Worm (Caenorhabditis elegans) whole organism, L4 larva: ENCODE data around the gene sptl-3.

ENCODE experiments used
- D1046.2 ChIP-seq: fragments of 200-800 bp; sonication (Bioruptor generic); IDR thresholded peaks from 2 replicates; pipeline ENCODE4 v1.3.6; 2022; ENCODE audit warnings: missing genetic modification characterization, missing compliant biosample characterization
- F10B5.3 ChIP-seq: sonication (generic microtip); optimal IDR thresholded peaks from 2 replicates; lab custom pipeline; 2016; ENCODE audit warnings: mild to moderate bottlenecking, missing genetic modification characterization, missing compliant biosample characterization
- F26F4.8 ChIP-seq: fragments of 200-800 bp; sonication (Bioruptor generic); conservative IDR thresholded peaks from 2 replicates; pipeline ENCODE4 v1.3.6; 2022; ENCODE audit warnings: missing genetic modification characterization, missing compliant biosample characterization
- F37D6.2 ChIP-seq: sonication (generic microtip); optimal IDR thresholded peaks from 2 replicates; lab custom pipeline; 2016; ENCODE audit warnings: mild to moderate bottlenecking, missing genetic modification characterization, missing compliant biosample characterization
- F44E2.7 ChIP-seq: fragments of 200-800 bp; sonication (Bioruptor generic); IDR thresholded peaks from 2 replicates; pipeline ENCODE4 v2.1.2; 2022; ENCODE audit warnings: missing genetic modification characterization, missing compliant biosample characterization
- T20F7.1 ChIP-seq: fragments of 200-800 bp; sonication (Bioruptor generic); optimal IDR thresholded peaks from 2 replicates; lab custom pipeline; 2018; ENCODE audit warnings: mild to moderate bottlenecking, missing genetic modification characterization, missing compliant biosample characterization
- Y5F2A.4 ChIP-seq: fragments of 200-800 bp; sonication (Bioruptor generic); optimal IDR thresholded peaks from 2 replicates; lab custom pipeline; 2018; ENCODE audit warnings: mild to moderate bottlenecking, missing genetic modification characterization, missing compliant biosample characterization
- ZK546.5 ChIP-seq, 2 experiments: sonication (generic microtip); optimal IDR thresholded peaks; 2 replicates each; lab custom pipeline; 2017; ENCODE audit warnings: missing biosample characterization in 2 of 2, missing genetic modification characterization in 2 of 2
- aha-1 ChIP-seq: fragments of 150-350 bp; peaks from one replicate; lab custom pipeline; 2014; ENCODE audit warnings: missing biosample characterization, missing genetic modification characterization
- ama-1 ChIP-seq: fragments of 150-350 bp; optimal IDR thresholded peaks from 2 replicates; lab custom pipeline; 2014; ENCODE audit warnings: inconsistent platforms, mixed read lengths
- attf-4 ChIP-seq: sonication (generic microtip); optimal IDR thresholded peaks from 3 replicates; lab custom pipeline; 2017; ENCODE audit warnings: missing biosample characterization, missing genetic modification characterization
- ceh-62 ChIP-seq: sonication (generic microtip); optimal IDR thresholded peaks from 2 replicates; lab custom pipeline; 2017; ENCODE audit warnings: missing biosample characterization, missing genetic modification characterization
- ces-1 ChIP-seq: fragments of 150-350 bp; sonication (generic microtip); optimal IDR thresholded peaks from 4 replicates; lab custom pipeline; 2014; ENCODE audit warnings: missing biosample characterization, missing genetic modification reagents, missing genetic modification characterization
- cey-2 ChIP-seq: sonication (generic microtip); optimal IDR thresholded peaks from 3 replicates; lab custom pipeline; 2017; ENCODE audit warnings: missing genetic modification characterization, mild to moderate bottlenecking, missing compliant biosample characterization, antibody characterized with exemption, borderline replicate concordance; ENCODE audit not compliant: insufficient read depth
- daf-16 ChIP-seq, 3 experiments: sonication (generic microtip); optimal IDR thresholded peaks; 2 replicates each; lab custom pipeline; 2016 to 2017; ENCODE audit warnings: missing genetic modification characterization in 3 of 3, missing genetic modification reagents in 3 of 3, mild to moderate bottlenecking in 2 of 3, missing compliant biosample characterization in 2 of 3, missing biosample characterization in 1 of 3, moderate library complexity in 1 of 3
- dmd-6 ChIP-seq: fragments of 200-800 bp; sonication (Bioruptor generic); IDR thresholded peaks from 2 replicates; pipeline ENCODE4 v1.3.6; 2022; ENCODE audit warnings: missing genetic modification reagents, missing genetic modification characterization, missing compliant biosample characterization
- dmd-8 ChIP-seq: fragments of 200-800 bp; sonication (Bioruptor generic); IDR thresholded peaks from 2 replicates; pipeline ENCODE4 v1.3.6; 2022; ENCODE audit warnings: missing genetic modification characterization, missing compliant biosample characterization
- dve-1 ChIP-seq: sonication (generic microtip); optimal IDR thresholded peaks from 2 replicates; lab custom pipeline; 2017; ENCODE audit warnings: antibody characterized with exemption, mild to moderate bottlenecking, missing genetic modification characterization, missing compliant biosample characterization; ENCODE audit not compliant: insufficient read depth
- egl-43 ChIP-seq: fragments of 200-800 bp; sonication (Bioruptor generic); IDR thresholded peaks from 2 replicates; pipeline ENCODE4 v1.3.6; 2022; ENCODE audit warnings: missing genetic modification reagents, missing genetic modification characterization, missing compliant biosample characterization
- hif-1 ChIP-seq, 2 experiments: sonication (generic microtip); optimal IDR thresholded peaks; 2 replicates each; lab custom pipeline; 2016 to 2017; ENCODE audit warnings: missing compliant biosample characterization in 2 of 2, missing genetic modification characterization in 2 of 2, missing genetic modification reagents in 2 of 2, missing genotype in 2 of 2, mild to moderate bottlenecking in 1 of 2
- hlh-11 ChIP-seq: fragments of 200-800 bp; sonication (Bioruptor generic); optimal IDR thresholded peaks from 2 replicates; lab custom pipeline; 2018; ENCODE audit warnings: mild to moderate bottlenecking, missing genetic modification characterization, missing compliant biosample characterization
- hmg-1.1 ChIP-seq: fragments of 200-800 bp; sonication (Bioruptor generic); IDR thresholded peaks from 2 replicates; pipeline ENCODE4 v1.3.6; 2022; ENCODE audit warnings: missing genetic modification reagents, missing genetic modification characterization, missing compliant biosample characterization
- lin-1 ChIP-seq: fragments of 200-800 bp; sonication (Bioruptor generic); IDR thresholded peaks from 2 replicates; pipeline ENCODE4 v1.3.6; 2022; ENCODE audit warnings: missing genetic modification reagents, missing genetic modification characterization, missing compliant biosample characterization
- lin-29 ChIP-seq: fragments of 200-800 bp; sonication (Bioruptor generic); IDR thresholded peaks from 2 replicates; pipeline ENCODE4 v1.3.6; 2022; ENCODE audit warnings: missing genetic modification reagents, missing genetic modification characterization, missing compliant biosample characterization
- lsy-2 ChIP-seq, 2 experiments: fragments of 150-350 bp in 1 of 2; sonication (generic microtip) in 1 of 2; optimal IDR thresholded peaks; 2 replicates each; lab custom pipeline; 2014 to 2017; ENCODE audit warnings: missing biosample characterization in 2 of 2, missing genetic modification characterization in 2 of 2
- madf-9 ChIP-seq: fragments of 200-800 bp; sonication (Bioruptor generic); conservative IDR thresholded peaks from 2 replicates; pipeline ENCODE4 v1.3.6; 2022; ENCODE audit warnings: missing genetic modification reagents, missing genetic modification characterization, missing compliant biosample characterization
- mdl-1 ChIP-seq, 2 experiments: fragments of 150-350 bp in 1 of 2; sonication (generic microtip) in 1 of 2; optimal IDR thresholded peaks; 2 replicates each; lab custom pipeline; 2014 to 2017; ENCODE audit warnings: missing biosample characterization in 2 of 2, missing genetic modification characterization in 2 of 2
- mdt-29 ChIP-seq: fragments of 200-800 bp; sonication (Bioruptor generic); IDR thresholded peaks from 2 replicates; pipeline ENCODE4 v1.3.6; 2022; ENCODE audit warnings: missing genetic modification reagents, missing genetic modification characterization, missing compliant biosample characterization
- mes-2 ChIP-seq: sonication (generic microtip); optimal IDR thresholded peaks from 2 replicates; lab custom pipeline; 2016; ENCODE audit warnings: missing genotype, mild to moderate bottlenecking, missing genetic modification characterization, missing compliant biosample characterization; ENCODE audit not compliant: poor library complexity, severe bottlenecking
- nhr-111 ChIP-seq: fragments of 200-800 bp; sonication (Bioruptor generic); optimal IDR thresholded peaks from 2 replicates; lab custom pipeline; 2018; ENCODE audit warnings: mild to moderate bottlenecking, missing genetic modification characterization, missing compliant biosample characterization
- nhr-237 ChIP-seq: sonication (generic microtip); optimal IDR thresholded peaks from 2 replicates; lab custom pipeline; 2017; ENCODE audit warnings: missing biosample characterization, missing genetic modification characterization
- nhr-28 ChIP-seq: fragments of 150-350 bp; optimal IDR thresholded peaks from 2 replicates; lab custom pipeline; 2014; ENCODE audit warnings: missing biosample characterization, missing genetic modification characterization
- nhr-48 ChIP-seq: sonication (generic microtip); optimal IDR thresholded peaks from 2 replicates; lab custom pipeline; 2016; ENCODE audit warnings: mild to moderate bottlenecking, missing genetic modification characterization, missing compliant biosample characterization
- nhr-6 ChIP-seq: fragments of 150-350 bp; optimal IDR thresholded peaks from 2 replicates; lab custom pipeline; 2014; ENCODE audit warnings: missing biosample characterization, missing genetic modification characterization
- nhr-77 ChIP-seq: fragments of 150-350 bp; optimal IDR thresholded peaks from 2 replicates; lab custom pipeline; 2014; ENCODE audit warnings: missing biosample characterization, missing genetic modification characterization
- pqm-1 ChIP-seq: sonication (generic microtip); optimal IDR thresholded peaks from 2 replicates; lab custom pipeline; 2017; ENCODE audit warnings: missing biosample characterization, missing genetic modification characterization
- saeg-2 ChIP-seq: fragments of 200-800 bp; sonication (Bioruptor generic); IDR thresholded peaks from 2 replicates; pipeline ENCODE4 v1.3.6; 2022; ENCODE audit warnings: missing genetic modification reagents, missing genetic modification characterization, missing compliant biosample characterization
- sdz-12 ChIP-seq: fragments of 200-800 bp; sonication (Bioruptor generic); optimal IDR thresholded peaks from 2 replicates; lab custom pipeline; 2018; ENCODE audit warnings: mild to moderate bottlenecking, missing genetic modification characterization, missing compliant biosample characterization
- set-16 ChIP-seq: fragments of 200-800 bp; sonication (Bioruptor generic); IDR thresholded peaks from 2 replicates; pipeline ENCODE4 v1.3.6; 2022; ENCODE audit warnings: missing genetic modification reagents, missing genetic modification characterization, missing compliant biosample characterization
- snpc-1.2 ChIP-seq: fragments of 200-800 bp; sonication (Bioruptor generic); IDR thresholded peaks from 2 replicates; pipeline ENCODE4 v1.3.6; 2022; ENCODE audit warnings: missing genetic modification reagents, missing genetic modification characterization, missing compliant biosample characterization
- spr-3 ChIP-seq: fragments of 200-800 bp; sonication (Bioruptor generic); optimal IDR thresholded peaks from 2 replicates; lab custom pipeline; 2018; ENCODE audit warnings: mild to moderate bottlenecking, missing genetic modification characterization, missing compliant biosample characterization
- tra-1 ChIP-seq: fragments of 200-800 bp; sonication (Bioruptor generic); IDR thresholded peaks from 2 replicates; pipeline ENCODE4 v1.3.6; 2022; ENCODE audit warnings: missing genetic modification reagents, missing genetic modification characterization, missing compliant biosample characterization
- unc-130 ChIP-seq: sonication (generic microtip); optimal IDR thresholded peaks from 2 replicates; lab custom pipeline; 2016; ENCODE audit warnings: missing genetic modification reagents, missing genetic modification characterization, missing compliant biosample characterization
- unc-39 ChIP-seq: sonication (generic microtip); optimal IDR thresholded peaks from 2 replicates; lab custom pipeline; 2017; ENCODE audit warnings: missing biosample characterization, missing genetic modification characterization
- ztf-11 ChIP-seq: fragments of 150-350 bp; optimal IDR thresholded peaks from 2 replicates; lab custom pipeline; 2014; ENCODE audit warnings: missing biosample characterization, missing genetic modification characterization
- ztf-7 ChIP-seq: fragments of 150-350 bp; optimal IDR thresholded peaks from 2 replicates; lab custom pipeline; 2014; ENCODE audit warnings: missing biosample characterization, missing genetic modification characterization

Gene sptl-3

DNA sequence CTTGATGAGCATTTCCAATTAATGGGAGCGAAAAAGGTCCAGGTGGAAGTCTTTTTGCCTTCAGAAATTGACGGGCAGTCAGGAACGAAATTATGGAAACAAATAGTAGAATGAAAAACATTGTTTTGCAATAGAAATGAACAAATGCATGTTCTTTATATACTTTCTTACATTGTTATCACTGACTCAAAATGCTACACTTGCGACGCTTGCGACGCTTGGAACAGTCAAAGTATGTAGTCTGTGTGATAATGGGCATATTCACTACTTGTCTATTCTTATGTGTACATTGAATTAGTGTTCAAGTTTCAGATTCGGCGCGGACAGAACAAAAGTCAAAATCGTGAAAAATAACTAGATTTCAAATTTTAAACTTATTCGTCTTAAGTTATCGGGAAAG, 5.2 kb downstream of the sptl-3 start, which contains the start of gene cyp-35C1:
TSS of gene cyp-35C1 (minus strand) at position 132 of the 400 bp plus-strand sequence.
- no peak for TF ChIP-seq nhr-111 (GFP tag; lab: Kevin White, UChicago)
- TF ChIP-seq daf-16 (GFP tag; optimal IDR thresholded peaks at IDR 0.05; lab: Kevin White, UChicago), result no peak
- peak; percentile 39 for TF ChIP-seq daf-16 (tag; optimal IDR thresholded peaks at IDR 0.05; lab: Kevin White, UChicago)
- TF ChIP-seq tra-1 (GFP tag; lab: Robert Waterston, UW), result no peak
- TF ChIP-seq T20F7.1 (GFP tag; lab: Kevin White, UChicago), result no peak
- TF ChIP-seq mes-2, result no peak
- peak; percentile 15 for TF ChIP-seq hlh-11 (tag; lab: Kevin White, UChicago)
- no peak for TF ChIP-seq sdz-12 (GFP tag; lab: Kevin White, UChicago)
- no peak for TF ChIP-seq F44E2.7 (GFP tag; lab: Robert Waterston, UW)
- TF ChIP-seq snpc-1.2 (GFP tag; lab: Robert Waterston, UW), result no peak
- TF ChIP-seq dmd-6, result 0 out of 2 replicates have a peak, but pooled peaks have one; percentile 11
- TF ChIP-seq Y5F2A.4 (GFP tag; lab: Kevin White, UChicago), result no peak
- 0 out of 2 replicates have a peak, but pooled peaks have one; percentile 33 for TF ChIP-seq saeg-2
- TF ChIP-seq mdt-29 (GFP tag; lab: Robert Waterston, UW), result no peak
- TF ChIP-seq lsy-2 (tag; optimal IDR thresholded peaks at IDR 0.05; lab: Kevin White, UChicago), result no peak
- TF ChIP-seq pqm-1 (tag; lab: Kevin White, UChicago), result peak; percentile 12
- peak; percentile 49 for TF ChIP-seq aha-1 (tag; lab: Kevin White, UChicago)
- no peak for TF ChIP-seq D1046.2 (GFP tag; lab: Robert Waterston, UW)
- peak; percentile 69 for TF ChIP-seq nhr-77 (tag; lab: Kevin White, UChicago)
- no peak for TF ChIP-seq cey-2 (tag; lab: Kevin White, UChicago)
- no peak for TF ChIP-seq hmg-1.1 (GFP tag; lab: Robert Waterston, UW)
- no peak for TF ChIP-seq attf-4
- TF ChIP-seq mdl-1 (tag; optimal IDR thresholded peaks at IDR 0.05; lab: Kevin White, UChicago), result no peak
- TF ChIP-seq madf-9 (GFP tag; lab: Robert Waterston, UW), result no peak
- no peak for TF ChIP-seq nhr-6
- no peak for TF ChIP-seq ceh-62 (tag; lab: Kevin White, UChicago)
- no peak for TF ChIP-seq ztf-7
- peak; percentile 93 for TF ChIP-seq nhr-28 (tag; lab: Kevin White, UChicago)
- peak; percentile 19 for TF ChIP-seq dve-1 (tag; lab: Kevin White, UChicago)

DNA sequence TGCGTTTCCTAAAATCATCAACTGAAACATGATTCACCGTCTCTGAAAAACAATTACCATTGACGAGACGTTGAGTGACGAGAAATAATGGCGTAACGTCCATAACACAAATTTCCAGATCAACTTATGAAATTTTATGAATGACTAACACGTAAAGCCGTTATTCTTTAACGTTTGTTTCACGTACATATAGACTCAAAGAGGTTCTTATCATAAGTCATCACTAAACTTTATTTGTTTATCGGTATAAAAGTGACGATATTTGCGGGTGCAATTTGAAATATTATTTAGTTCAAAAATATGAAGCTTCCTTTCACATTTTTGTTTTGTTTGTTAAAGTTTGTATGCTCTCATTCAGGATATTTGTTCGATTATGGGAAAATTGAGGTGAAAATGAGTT, 6.1 kb downstream of the sptl-3 start, which contains the start of gene oac-3:
TSS of gene oac-3 (plus strand) at position 301 of the 400 bp plus-strand sequence.
- TF ChIP-seq F37D6.2, result no peak
- no peak for TF ChIP-seq lin-29 (GFP tag; lab: Robert Waterston, UW)
- no peak for TF ChIP-seq unc-39 (tag; lab: Kevin White, UChicago)
- TF ChIP-seq ztf-11, result no peak
- TF ChIP-seq hlh-11 (tag; lab: Kevin White, UChicago), result no peak
- TF ChIP-seq lin-1 (GFP tag; lab: Robert Waterston, UW), result no peak
- no peak for TF ChIP-seq set-16 (GFP tag; lab: Robert Waterston, UW)
- TF ChIP-seq spr-3 (GFP tag; lab: Kevin White, UChicago), result no peak
- TF ChIP-seq egl-43 (GFP tag; lab: Robert Waterston, UW), result no peak
- TF ChIP-seq ces-1 (GFP tag; lab: Kevin White, UChicago), result no peak

DNA sequence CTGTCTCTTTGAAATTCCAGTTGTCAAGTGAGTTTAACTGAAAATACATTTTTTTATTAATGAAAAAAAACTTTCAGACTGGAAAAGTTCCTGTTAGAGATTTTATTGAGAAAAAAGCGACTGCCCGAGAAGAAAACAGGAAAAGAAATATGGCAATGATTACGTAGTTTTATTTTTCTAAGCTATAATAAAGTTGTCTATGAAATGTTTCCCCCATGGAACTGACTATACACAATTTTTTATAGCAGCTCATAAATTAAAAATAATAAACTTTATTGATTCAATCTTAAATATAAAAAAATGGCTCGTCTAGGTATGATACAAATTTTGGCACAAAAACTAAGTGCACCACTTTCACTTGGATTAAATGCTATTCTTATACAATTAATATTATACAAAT, 9.4 kb downstream of the sptl-3 start, which contains the start of gene C06B3.1:
TSS of gene C06B3.1 (plus strand) at position 301 of the 400 bp plus-strand sequence.
- no peak for TF ChIP-seq ZK546.5 (tag; optimal IDR thresholded peaks at IDR 0.05; lab: Kevin White, UChicago)
- TF ChIP-seq ces-1 (GFP tag; lab: Kevin White, UChicago), result no peak
- TF ChIP-seq unc-130 (GFP tag; lab: Kevin White, UChicago), result no peak
- TF ChIP-seq dve-1 (tag; lab: Kevin White, UChicago), result no peak
- no peak for TF ChIP-seq nhr-237 (tag; lab: Kevin White, UChicago)
- no peak for TF ChIP-seq spr-3 (GFP tag; lab: Kevin White, UChicago)
- no peak for TF ChIP-seq ama-1
- no peak for TF ChIP-seq dmd-8 (GFP tag; lab: Robert Waterston, UW)
- TF ChIP-seq F26F4.8 (GFP tag; lab: Robert Waterston, UW), result no peak
- no peak for TF ChIP-seq F10B5.3 (tag; lab: Kevin White, UChicago)
- no peak for TF ChIP-seq hif-1 (tag; optimal IDR thresholded peaks at IDR 0.05; lab: Kevin White, UChicago)
- TF ChIP-seq nhr-48, result no peak
- TF ChIP-seq, all 104 proteins: peak for 0
